Worm (Caenorhabditis elegans) whole organism, L1 larva: ENCODE measurements around the gene fkh-7.

Experiments used
- C04F5.9 ChIP-seq: sonication (generic microtip); optimal IDR thresholded peaks from 2 replicates; lab custom pipeline; 2016; ENCODE audit warnings: missing genetic modification characterization, missing compliant biosample characterization
- C16A3.4 ChIP-seq: fragments of 150-350 bp; optimal IDR thresholded peaks from 2 replicates; lab custom pipeline; 2014; ENCODE audit warnings: missing biosample characterization, missing genetic modification characterization
- elt-2 ChIP-seq: sonication (generic microtip); optimal IDR thresholded peaks from 2 replicates; lab custom pipeline; 2016; ENCODE audit warnings: missing genetic modification characterization, mild to moderate bottlenecking, inconsistent platforms, missing compliant biosample characterization, missing genetic modification reagents
- fkh-8 ChIP-seq: sonication (generic microtip); optimal IDR thresholded peaks from 2 replicates; lab custom pipeline; 2016; ENCODE audit warnings: mild to moderate bottlenecking, missing genetic modification characterization, missing compliant biosample characterization
- hlh-17 ChIP-seq: fragments of 200-800 bp; sonication (Bioruptor generic); optimal IDR thresholded peaks from 2 replicates; lab custom pipeline; 2018; ENCODE audit warnings: missing genetic modification characterization, mild to moderate bottlenecking, missing compliant biosample characterization, moderate library complexity, borderline replicate concordance
- hlh-4 ChIP-seq: sonication (generic microtip); optimal IDR thresholded peaks from 2 replicates; lab custom pipeline; 2016; ENCODE audit warnings: mild to moderate bottlenecking, missing genetic modification characterization, missing compliant biosample characterization
- lin-14 ChIP-seq: fragments of 200-800 bp; sonication (Bioruptor generic); optimal IDR thresholded peaks from 2 replicates; lab custom pipeline; 2018; ENCODE audit warnings: mild to moderate bottlenecking, missing genetic modification characterization, moderate library complexity, missing compliant biosample characterization
- lin-35 ChIP-seq, 2 experiments: fragments of 150-350 bp; optimal IDR thresholded peaks; 2 replicates each; lab custom pipeline; 2014; ENCODE audit warnings: missing biosample characterization in 2 of 2, missing genetic modification characterization in 2 of 2, missing genetic modification reagents in 2 of 2
- mdl-1 ChIP-seq, 2 experiments: fragments of 150-350 bp; optimal IDR thresholded peaks; 2 replicates each; lab custom pipeline; 2014 to 2017; ENCODE audit warnings: missing biosample characterization in 2 of 2, missing genetic modification characterization in 2 of 2, inconsistent platforms in 1 of 2
- nhr-71 ChIP-seq: sonication (generic microtip); optimal IDR thresholded peaks from 2 replicates; lab custom pipeline; 2016; ENCODE audit warnings: mild to moderate bottlenecking, missing genetic modification characterization, moderate library complexity, missing compliant biosample characterization
- nhr-77 ChIP-seq: fragments of 150-350 bp; optimal IDR thresholded peaks from 2 replicates; lab custom pipeline; 2014; ENCODE audit warnings: missing biosample characterization, missing genetic modification characterization
- rnt-1 ChIP-seq: sonication (generic microtip); optimal IDR thresholded peaks from 2 replicates; lab custom pipeline; 2016; ENCODE audit warnings: mild to moderate bottlenecking, missing genetic modification characterization, moderate library complexity, missing compliant biosample characterization
- unc-86 ChIP-seq: sonication (generic microtip); optimal IDR thresholded peaks from 2 replicates; lab custom pipeline; 2016; ENCODE audit warnings: missing genetic modification characterization, missing compliant biosample characterization
- zip-4 ChIP-seq: fragments of 200-800 bp; sonication (Bioruptor generic); optimal IDR thresholded peaks from 2 replicates; lab custom pipeline; 2018; ENCODE audit warnings: mild to moderate bottlenecking, missing genetic modification characterization, moderate library complexity, missing compliant biosample characterization

fkh-7 gene

ce11 chrIV:5658225-5658624 is 73.7 kb downstream of the fkh-7 start (continued):
- TF ChIP-seq zip-4 (GFP tag; lab: Kevin White, UChicago) (no peak), nhr-77 (no peak), C16A3.4 (no peak), hlh-4 (peak; percentile 30), nhr-71 (peak; percentile 69), unc-86 (tag; lab: Kevin White, UChicago) (peak; percentile 24), fkh-8 (peak; percentile 72)

ce11 chrIV:5658897-5659296 is 74.4 kb downstream of the fkh-7 start:
- TF ChIP-seq elt-2 (tag; lab: Kevin White, UChicago) (peak; percentile 57), mdl-1 (tag; optimal IDR thresholded peaks at IDR 0.05; lab: Kevin White, UChicago) (peak in 1 of 2 experiments; percentile 3), C04F5.9 (no peak), rnt-1 (tag; lab: Kevin White, UChicago) (no peak)

ce11 chrIV:5659461-5659860 is 75.0 kb downstream of the fkh-7 start:
- TF ChIP-seq lin-35 (GFP tag; optimal IDR thresholded peaks at IDR 0.05; lab: Kevin White, UChicago) (peak in 1 of 2 experiments; percentile 24), elt-2 (tag; lab: Kevin White, UChicago) (peak; percentile 58), lin-14 (peak; percentile 12), hlh-17 (GFP tag; lab: Kevin White, UChicago) (no peak)
